Fruit fly (Drosophila melanogaster) whole organism, embryonic: ENCODE results near the gene MSBP.

ENCODE experiments used
- Bgb ChIP-seq: fragments of 200-800 bp; sonication (Bioruptor generic); IDR thresholded peaks from 2 replicates; pipeline ENCODE4 v1.3.6; 2022; ENCODE audit warnings: missing biosample characterization, missing genetic modification characterization; ENCODE audit not compliant: partially characterized antibody
- CG11398 ChIP-seq: fragments of 200-800 bp; sonication (Bioruptor generic); optimal IDR thresholded peaks from 2 replicates; lab custom pipeline; 2016; ENCODE audit warnings: missing biosample characterization, missing genetic modification characterization
- CG14014 ChIP-seq: fragments of 200-800 bp; sonication (Bioruptor generic); IDR thresholded peaks from 2 replicates; pipeline ENCODE4 v1.3.6; 2022; ENCODE audit warnings: missing biosample characterization, missing genetic modification characterization
- CG17385 ChIP-seq: fragments of 200-800 bp; sonication (Bioruptor generic); optimal IDR thresholded peaks from 3 replicates; lab custom pipeline; 2018; ENCODE audit warnings: missing biosample characterization, mild to moderate bottlenecking, missing genetic modification characterization
- CG18619 ChIP-seq: fragments of 200-800 bp; sonication (Bioruptor generic); optimal IDR thresholded peaks from 3 replicates; lab custom pipeline; 2017; ENCODE audit warnings: missing biosample characterization, mild to moderate bottlenecking, missing genetic modification characterization
- CG2712 ChIP-seq: fragments of 200-800 bp; optimal IDR thresholded peaks from 3 replicates; lab custom pipeline; 2019; ENCODE audit warnings: missing biosample characterization, mild to moderate bottlenecking, missing genetic modification characterization, moderate library complexity
- CG2889 ChIP-seq: fragments of 200-800 bp; sonication (Bioruptor generic); IDR thresholded peaks from 3 replicates; pipeline ENCODE4 v1.3.6; 2022; ENCODE audit warnings: missing biosample characterization, missing genetic modification characterization
- CG31365 ChIP-seq: fragments of 200-800 bp; sonication (Bioruptor generic); optimal IDR thresholded peaks from 2 replicates; lab custom pipeline; 2018; ENCODE audit warnings: missing biosample characterization, mild to moderate bottlenecking, missing genetic modification characterization
- CG34224 ChIP-seq: fragments of 200-800 bp; sonication (Bioruptor generic); IDR thresholded peaks from 3 replicates; pipeline ENCODE4 v1.3.6; 2022; ENCODE audit warnings: missing biosample characterization, missing genetic modification characterization; ENCODE audit not compliant: partially characterized antibody
- CG43689 ChIP-seq: fragments of 200-800 bp; sonication (Bioruptor generic); IDR thresholded peaks from 2 replicates; pipeline ENCODE4 v1.3.6; 2022; ENCODE audit warnings: missing biosample characterization, missing genetic modification characterization
- CG5180 ChIP-seq: fragments of 200-800 bp; sonication (Bioruptor generic); optimal IDR thresholded peaks from 3 replicates; lab custom pipeline; 2017; ENCODE audit warnings: missing biosample characterization, missing genetic modification characterization, mild to moderate bottlenecking, moderate library complexity, missing genetic modification reagents
- CG6254 ChIP-seq: fragments of 200-800 bp; sonication (Bioruptor generic); optimal IDR thresholded peaks from 3 replicates; lab custom pipeline; 2017; ENCODE audit warnings: mild to moderate bottlenecking, missing biosample characterization, missing genetic modification reagents, missing genetic modification characterization
- CG7271 ChIP-seq: fragments of 200-800 bp; sonication (Bioruptor generic); optimal IDR thresholded peaks from 2 replicates; lab custom pipeline; 2018; ENCODE audit warnings: missing biosample characterization, mild to moderate bottlenecking, missing genetic modification characterization, moderate library complexity
- CG7786 ChIP-seq: fragments of 200-800 bp; sonication (Bioruptor generic); optimal IDR thresholded peaks from 2 replicates; lab custom pipeline; 2016; ENCODE audit warnings: missing biosample characterization, missing genetic modification characterization
- CG9215 ChIP-seq: fragments of 200-800 bp; sonication (Bioruptor generic); IDR thresholded peaks from 2 replicates; pipeline ENCODE4 v1.3.6; 2022; ENCODE audit warnings: missing biosample characterization, missing genetic modification characterization
- CG9932 ChIP-seq: fragments of 200-800 bp; sonication (Bioruptor generic); IDR thresholded peaks from 2 replicates; pipeline ENCODE4 v1.3.6; 2022; ENCODE audit warnings: missing biosample characterization, missing genetic modification characterization
- CoRest ChIP-seq: fragments of 200-800 bp; sonication (Bioruptor generic); optimal IDR thresholded peaks from 3 replicates; lab custom pipeline; 2018; ENCODE audit warnings: missing biosample characterization, mild to moderate bottlenecking, missing genetic modification characterization, moderate library complexity
- Ets97D ChIP-seq: fragments of 200-800 bp; sonication (Bioruptor generic); optimal IDR thresholded peaks from 3 replicates; lab custom pipeline; 2016; ENCODE audit warnings: missing biosample characterization, missing genetic modification characterization
- Hand ChIP-seq: fragments of 200-800 bp; sonication (Bioruptor generic); optimal IDR thresholded peaks from 2 replicates; lab custom pipeline; 2017; ENCODE audit warnings: mild to moderate bottlenecking, missing biosample characterization, missing genetic modification reagents, missing genetic modification characterization
- Hey ChIP-seq: fragments of 200-800 bp; sonication (Bioruptor generic); optimal IDR thresholded peaks from 3 replicates; lab custom pipeline; 2018; ENCODE audit warnings: missing biosample characterization, mild to moderate bottlenecking, missing genetic modification characterization
- Hsf ChIP-seq: fragments of 200-800 bp; sonication (Bioruptor generic); optimal IDR thresholded peaks from 3 replicates; lab custom pipeline; 2016; ENCODE audit warnings: missing biosample characterization, missing genetic modification characterization
- NC2β ChIP-seq: fragments of 200-800 bp; sonication (Bioruptor generic); optimal IDR thresholded peaks from 2 replicates; lab custom pipeline; 2016; ENCODE audit warnings: missing biosample characterization, missing genetic modification characterization
- Neu2 ChIP-seq: fragments of 200-800 bp; sonication (Bioruptor generic); optimal IDR thresholded peaks from 3 replicates; lab custom pipeline; 2016; ENCODE audit warnings: missing biosample characterization, missing genetic modification characterization, borderline replicate concordance
- Nf-YA ChIP-seq: fragments of 200-800 bp; sonication (Bioruptor generic); IDR thresholded peaks from 2 replicates; pipeline ENCODE4 v1.3.6; 2022; ENCODE audit warnings: missing biosample characterization, missing genetic modification characterization
- NfI ChIP-seq: fragments of 200-800 bp; sonication (Bioruptor generic); optimal IDR thresholded peaks from 3 replicates; lab custom pipeline; 2018; ENCODE audit warnings: missing biosample characterization, mild to moderate bottlenecking, missing genetic modification characterization, moderate library complexity
- Rx ChIP-seq: fragments of 200-800 bp; sonication (Bioruptor generic); IDR thresholded peaks from 2 replicates; pipeline ENCODE4 v1.3.6; 2022; ENCODE audit warnings: missing biosample characterization, missing genetic modification characterization
- Xbp1 ChIP-seq: fragments of 200-800 bp; sonication (Bioruptor generic); optimal IDR thresholded peaks from 3 replicates; lab custom pipeline; 2016; ENCODE audit warnings: missing biosample characterization, mild to moderate bottlenecking, missing genetic modification characterization
- Xrp1 ChIP-seq: fragments of 200-800 bp; sonication (Bioruptor generic); IDR thresholded peaks from 2 replicates; pipeline ENCODE4 v1.3.6; 2022; ENCODE audit warnings: missing biosample characterization, missing genetic modification characterization
- ato ChIP-seq: fragments of 200-800 bp; sonication (Bioruptor generic); IDR thresholded peaks from 2 replicates; pipeline ENCODE4 v1.3.6; 2022; ENCODE audit warnings: missing biosample characterization, missing genetic modification characterization; ENCODE audit not compliant: partially characterized antibody
- bowl ChIP-seq: fragments of 200-800 bp; sonication (Bioruptor generic); IDR thresholded peaks from 2 replicates; pipeline ENCODE4 v1.3.6; 2022; ENCODE audit warnings: missing biosample characterization, missing genetic modification characterization
- br ChIP-seq: fragments of >200 bp; optimal IDR thresholded peaks from 2 replicates; lab custom pipeline; 2017
- cato ChIP-seq: fragments of 200-800 bp; sonication (Bioruptor generic); optimal IDR thresholded peaks from 2 replicates; lab custom pipeline; 2016; ENCODE audit warnings: missing biosample characterization, missing genetic modification characterization, borderline replicate concordance
- dan ChIP-seq: fragments of 200-800 bp; sonication (Bioruptor generic); IDR thresholded peaks from 2 replicates; pipeline ENCODE4 v1.3.6; 2022; ENCODE audit warnings: missing biosample characterization, missing genetic modification characterization
- emc ChIP-seq: fragments of 200-800 bp; sonication (Bioruptor generic); optimal IDR thresholded peaks from 2 replicates; lab custom pipeline; 2016; ENCODE audit warnings: missing biosample characterization, missing genetic modification characterization
- ewg ChIP-seq: fragments of 200-800 bp; sonication (Bioruptor generic); optimal IDR thresholded peaks from 3 replicates; lab custom pipeline; 2017; ENCODE audit warnings: mild to moderate bottlenecking, missing biosample characterization, missing genetic modification reagents, missing genetic modification characterization
- fd64A ChIP-seq: fragments of 200-800 bp; sonication (Bioruptor generic); optimal IDR thresholded peaks from 3 replicates; lab custom pipeline; 2018; ENCODE audit warnings: missing biosample characterization, mild to moderate bottlenecking, missing genetic modification characterization
- gce ChIP-seq: fragments of 200-800 bp; sonication (Bioruptor generic); IDR thresholded peaks from 3 replicates; pipeline ENCODE4 v1.3.6; 2022; ENCODE audit warnings: missing biosample characterization, missing genetic modification characterization
- gcm ChIP-seq: fragments of 200-800 bp; sonication (Bioruptor generic); optimal IDR thresholded peaks from 2 replicates; lab custom pipeline; 2019; ENCODE audit warnings: missing biosample characterization, mild to moderate bottlenecking, missing genetic modification characterization, moderate library complexity
- grn ChIP-seq: fragments of 200-800 bp; sonication (Bioruptor generic); optimal IDR thresholded peaks from 3 replicates; lab custom pipeline; 2017; ENCODE audit warnings: missing biosample characterization, missing genetic modification characterization
- hkb ChIP-seq, 2 experiments: fragments of 200-800 bp in 1 of 2; fragments of >200 bp in 1 of 2; sonication (Bioruptor generic) in 1 of 2; IDR thresholded peaks in 1 of 2; optimal IDR thresholded peaks in 1 of 2; 2 replicates each; pipeline versions ENCODE4 v1.3.6 to Lab custom; 2017 to 2022; ENCODE audit warnings: missing biosample characterization in 1 of 2, missing genetic modification characterization in 1 of 2
- jigr1 ChIP-seq: fragments of 200-800 bp; sonication (Bioruptor generic); IDR thresholded peaks from 3 replicates; pipeline ENCODE4 v1.3.6; 2022; ENCODE audit warnings: missing biosample characterization, missing genetic modification characterization
- nom ChIP-seq: fragments of 200-800 bp; sonication (Bioruptor generic); optimal IDR thresholded peaks from 2 replicates; lab custom pipeline; 2017; ENCODE audit warnings: missing biosample characterization, missing genetic modification characterization, mild to moderate bottlenecking, moderate library complexity, missing genetic modification reagents
- scrt ChIP-seq: fragments of 200-800 bp; sonication (Bioruptor generic); optimal IDR thresholded peaks from 2 replicates; lab custom pipeline; 2018; ENCODE audit warnings: missing biosample characterization, mild to moderate bottlenecking, missing genetic modification characterization, moderate library complexity
- sens-2 ChIP-seq: fragments of 200-800 bp; sonication (Bioruptor generic); IDR thresholded peaks from 2 replicates; pipeline ENCODE4 v1.3.6; 2022; ENCODE audit warnings: missing biosample characterization, missing genetic modification characterization
- trem ChIP-seq: fragments of 200-800 bp; optimal IDR thresholded peaks from 3 replicates; lab custom pipeline; 2019; ENCODE audit warnings: missing biosample characterization, mild to moderate bottlenecking, missing genetic modification characterization, moderate library complexity
- tup ChIP-seq: fragments of 200-800 bp; sonication (Bioruptor generic); optimal IDR thresholded peaks from 2 replicates; lab custom pipeline; 2016; ENCODE audit warnings: missing biosample characterization, mild to moderate bottlenecking, missing genetic modification characterization, moderate library complexity
- unc-4 ChIP-seq: fragments of 200-800 bp; sonication (Bioruptor generic); IDR thresholded peaks from 2 replicates; pipeline ENCODE4 v1.3.6; 2022; ENCODE audit warnings: missing biosample characterization, missing genetic modification characterization; ENCODE audit not compliant: partially characterized antibody
- usp ChIP-seq: fragments of >200 bp; optimal IDR thresholded peaks from 2 replicates; lab custom pipeline; 2017; ENCODE audit warnings: missing biosample characterization, missing genetic modification characterization
- wek ChIP-seq: fragments of 200-800 bp; sonication (Bioruptor generic); optimal IDR thresholded peaks from 3 replicates; lab custom pipeline; 2018; ENCODE audit warnings: missing biosample characterization, mild to moderate bottlenecking, missing genetic modification characterization, moderate library complexity

The MSBP gene

DNA sequence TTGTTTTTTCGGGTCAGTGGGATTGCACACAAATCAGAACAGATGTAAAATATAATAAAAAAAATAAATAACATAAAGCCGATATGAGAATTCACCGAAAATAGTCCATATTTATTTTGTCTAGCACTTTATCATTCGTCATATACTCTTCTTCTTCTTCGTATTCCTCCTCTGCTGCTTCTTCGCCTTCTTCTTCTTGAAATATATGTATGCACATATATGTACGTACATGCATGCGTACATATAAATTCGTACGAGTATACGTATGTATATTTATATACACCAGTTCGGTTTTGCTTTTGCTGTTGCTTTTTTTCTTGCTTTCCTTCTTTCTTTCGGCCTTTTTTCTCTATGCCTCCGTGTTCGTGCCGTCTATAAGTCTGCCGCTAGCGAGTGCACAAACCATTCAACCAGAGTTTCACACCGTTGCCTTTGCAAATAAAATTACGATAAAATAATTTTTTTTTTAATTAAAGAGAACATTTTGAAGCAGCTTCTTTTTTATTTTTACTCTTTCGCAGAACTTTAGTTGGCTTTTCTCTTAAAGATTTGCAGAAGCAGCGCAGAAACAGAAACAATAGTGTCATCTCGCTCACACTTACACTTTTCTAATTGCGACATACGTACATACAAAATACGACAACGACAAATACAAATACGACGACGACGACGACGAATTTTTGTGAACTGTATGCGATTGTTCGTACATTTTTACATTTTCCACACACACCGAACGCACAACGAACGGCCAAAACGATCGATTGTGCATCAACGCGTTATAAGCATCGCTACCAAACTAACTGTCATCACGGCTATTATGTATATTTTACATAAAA is 3.3 kb downstream of the MSBP start (continued):
- no peak for TF ChIP-seq CG11398 (GFP tag; lab: Kevin White, UChicago)
- no peak for TF ChIP-seq fd64A (GFP tag; lab: Kevin White, UChicago)
- no peak for TF ChIP-seq CG2889 (GFP tag; lab: Robert Waterston, UW)
- TF ChIP-seq br: no peak
- TF ChIP-seq Ets97D (GFP tag; lab: Kevin White, UChicago): peak; percentile 6
- no peak for TF ChIP-seq CG5180
- no peak for TF ChIP-seq dan (GFP tag; lab: Robert Waterston, UW)
- TF ChIP-seq sens-2 (GFP tag; lab: Robert Waterston, UW): no peak
- TF ChIP-seq Hsf: no peak
- TF ChIP-seq emc (GFP tag; lab: Kevin White, UChicago): no peak
- TF ChIP-seq gce: no peak
- TF ChIP-seq CG31365 (tag; lab: Kevin White, UChicago): no peak
- TF ChIP-seq NC2β: no peak
- no peak for TF ChIP-seq hkb (optimal IDR thresholded peaks at IDR 0.05; lab: Kevin White, UChicago)
- TF ChIP-seq hkb (GFP tag; IDR thresholded peaks at IDR 0.05; lab: Robert Waterston, UW): no peak
- no peak for TF ChIP-seq ewg (GFP tag; lab: Kevin White, UChicago)
- TF ChIP-seq Neu2: no peak
- no peak for TF ChIP-seq bowl
- no peak for TF ChIP-seq CG9932
- TF ChIP-seq Rx (GFP tag; lab: Robert Waterston, UW): no peak
- no peak for TF ChIP-seq CG43689 (GFP tag; lab: Robert Waterston, UW)
- peak; percentile 48 for TF ChIP-seq trem (tag; lab: Kevin White, UChicago)
- TF ChIP-seq CG7786 (GFP tag; lab: Kevin White, UChicago): no peak
- no peak for TF ChIP-seq usp (GFP tag; lab: Kevin White, UChicago)
- peak; percentile 99 for TF ChIP-seq CG17385 (GFP tag; lab: Kevin White, UChicago)
- TF ChIP-seq scrt (GFP tag; lab: Kevin White, UChicago): no peak
- TF ChIP-seq Bgb: peak; percentile 58
- no peak for TF ChIP-seq Nf-YA (GFP tag; lab: Robert Waterston, UW)
- TF ChIP-seq CG18619 (GFP tag; lab: Kevin White, UChicago): no peak
- TF ChIP-seq grn (GFP tag; lab: Kevin White, UChicago): no peak
- no peak for TF ChIP-seq CG14014 (GFP tag; lab: Robert Waterston, UW)
- TF ChIP-seq CG7271: no peak
- no peak for TF ChIP-seq CG9215 (GFP tag; lab: Robert Waterston, UW)
- no peak for TF ChIP-seq jigr1 (GFP tag; lab: Robert Waterston, UW)
- TF ChIP-seq CG2712 (tag; lab: Kevin White, UChicago): peak; percentile 30
- no peak for TF ChIP-seq NfI (GFP tag; lab: Kevin White, UChicago)
- TF ChIP-seq CG6254 (GFP tag; lab: Kevin White, UChicago): peak; percentile 16
- no peak; the same call in 2 of the 3 replicates for TF ChIP-seq CG34224 (GFP tag; lab: Robert Waterston, UW)
- TF ChIP-seq wek (GFP tag; lab: Kevin White, UChicago): no peak
- TF ChIP-seq cato: no peak
- no peak for TF ChIP-seq gcm (GFP tag; lab: Kevin White, UChicago)
- no peak for TF ChIP-seq tup
- no peak for TF ChIP-seq CoRest (tag; lab: Kevin White, UChicago)
- no peak for TF ChIP-seq Hey
- TF ChIP-seq ato (GFP tag; lab: Robert Waterston, UW): no peak
- TF ChIP-seq Xbp1 (GFP tag; lab: Kevin White, UChicago): no peak
- TF ChIP-seq Xrp1: no peak
- TF ChIP-seq nom (GFP tag; lab: Kevin White, UChicago): peak; percentile 98
- no peak for TF ChIP-seq unc-4 (GFP tag; lab: Robert Waterston, UW)
- peak; percentile 22 for TF ChIP-seq Hand (GFP tag; lab: Kevin White, UChicago)
